Fruit fly (Drosophila melanogaster) whole organism: Measurements from ENCODE around the gene dlp.

Experiments
- CG8478 ChIP-seq: fragments of >200 bp; optimal IDR thresholded peaks from 2 replicates; lab custom pipeline; 2018; ENCODE audit warnings: inconsistent platforms
- EcR ChIP-seq, 2 experiments: fragments of >200 bp; optimal IDR thresholded peaks; 2 replicates each; lab custom pipeline; 2017; ENCODE audit warnings: missing biosample characterization in 2 of 2, missing genetic modification characterization in 2 of 2, missing genetic modification reagents in 2 of 2
- usp ChIP-seq: fragments of >200 bp; optimal IDR thresholded peaks from 2 replicates; lab custom pipeline; 2017; ENCODE audit warnings: missing biosample characterization, missing genetic modification characterization, mixed read lengths

DNA sequence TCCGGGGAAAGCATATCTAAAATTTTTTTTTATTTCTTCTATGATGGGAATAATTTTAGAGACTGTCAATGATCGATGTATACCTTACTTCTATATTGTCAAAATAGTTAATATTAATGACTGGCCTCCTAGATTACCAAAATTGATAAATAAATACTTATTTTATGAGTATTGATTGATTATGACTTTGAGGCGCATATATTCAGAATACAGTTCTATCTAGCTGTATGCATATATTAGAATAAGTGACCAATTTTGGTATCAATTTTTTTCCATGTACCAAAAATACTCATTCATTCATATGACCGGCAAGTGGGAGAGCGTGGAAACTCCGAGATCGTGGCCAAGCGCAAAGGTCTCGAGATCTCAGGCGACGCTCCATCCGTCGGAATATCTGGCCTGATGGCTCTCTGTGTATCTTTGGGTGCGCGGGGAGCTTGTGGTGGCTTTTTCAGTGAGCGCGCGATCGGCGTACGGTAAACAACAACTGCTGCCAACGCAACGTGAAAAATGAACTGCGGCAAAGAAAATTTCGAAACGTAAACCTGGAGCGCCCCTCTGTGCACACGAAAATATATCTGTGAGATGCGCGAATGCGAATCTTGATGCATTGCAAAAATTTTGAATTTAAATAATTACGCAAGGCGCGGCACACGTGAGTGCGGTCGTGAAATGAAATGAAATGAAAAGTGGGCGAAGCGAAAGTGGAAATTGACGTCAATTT is 40.1 kb downstream of the dlp start, which contains the start of the genes CG43121 and ome:
- TF ChIP-seq CG8478 (no peak), EcR (GFP tag; optimal IDR thresholded peaks at IDR 0.05; lab: Kevin White, UChicago) (no peak), usp (no peak)
